Worm (Caenorhabditis elegans) whole organism, L4 larva: Measurements from ENCODE around the gene F23F12.13.

ENCODE experiments used
- F26F4.8 ChIP-seq: fragments of 200-800 bp; sonication (Bioruptor generic); conservative IDR thresholded peaks from 2 replicates; pipeline ENCODE4 v1.3.6; 2022; ENCODE audit warnings: missing genetic modification characterization, missing compliant biosample characterization
- F44E2.7 ChIP-seq: fragments of 200-800 bp; sonication (Bioruptor generic); IDR thresholded peaks from 2 replicates; pipeline ENCODE4 v2.1.2; 2022; ENCODE audit warnings: missing genetic modification characterization, missing compliant biosample characterization
- R02D3.7 ChIP-seq: fragments of 150-350 bp; sonication (generic microtip); optimal IDR thresholded peaks from 3 replicates; lab custom pipeline; 2014; ENCODE audit warnings: missing biosample characterization, missing genetic modification characterization
- ama-1 ChIP-seq: fragments of 150-350 bp; optimal IDR thresholded peaks from 2 replicates; lab custom pipeline; 2014; ENCODE audit warnings: inconsistent platforms, mixed read lengths
- arid-1 ChIP-seq: fragments of 200-800 bp; sonication (Bioruptor generic); conservative IDR thresholded peaks from 2 replicates; pipeline ENCODE4 v1.3.6; 2022; ENCODE audit warnings: missing genetic modification reagents, missing genetic modification characterization, missing compliant biosample characterization
- attf-4 ChIP-seq: sonication (generic microtip); optimal IDR thresholded peaks from 3 replicates; lab custom pipeline; 2017; ENCODE audit warnings: missing biosample characterization, missing genetic modification characterization
- ceh-20 ChIP-seq: fragments of 200-800 bp; sonication (Bioruptor generic); IDR thresholded peaks from 2 replicates; pipeline ENCODE4 v1.3.6; 2022; ENCODE audit warnings: missing genetic modification reagents, missing genetic modification characterization, missing compliant biosample characterization
- ceh-28 ChIP-seq: fragments of 150-350 bp; optimal IDR thresholded peaks from 2 replicates; lab custom pipeline; 2014; ENCODE audit warnings: missing biosample characterization, missing genetic modification reagents, missing genetic modification characterization
- ctbp-1 ChIP-seq: fragments of 200-800 bp; sonication (Bioruptor generic); IDR thresholded peaks from 2 replicates; pipeline ENCODE4 v1.3.6; 2022; ENCODE audit warnings: missing genetic modification reagents, missing genetic modification characterization, missing compliant biosample characterization
- daf-12 ChIP-seq: fragments of 150-350 bp; optimal IDR thresholded peaks from 2 replicates; lab custom pipeline; 2014; ENCODE audit warnings: missing biosample characterization, missing genetic modification reagents, missing genetic modification characterization
- daf-8 ChIP-seq: fragments of 200-800 bp; sonication (Bioruptor generic); IDR thresholded peaks from 2 replicates; pipeline ENCODE4 v1.3.6; 2022; ENCODE audit warnings: missing genetic modification characterization, missing compliant biosample characterization
- dmd-6 ChIP-seq: fragments of 200-800 bp; sonication (Bioruptor generic); IDR thresholded peaks from 2 replicates; pipeline ENCODE4 v1.3.6; 2022; ENCODE audit warnings: missing genetic modification reagents, missing genetic modification characterization, missing compliant biosample characterization
- dmd-9 ChIP-seq: fragments of 200-800 bp; sonication (Bioruptor generic); IDR thresholded peaks from 2 replicates; pipeline ENCODE4 v1.3.6; 2022; ENCODE audit warnings: missing genetic modification reagents, missing genetic modification characterization, missing compliant biosample characterization
- dve-1 ChIP-seq: sonication (generic microtip); optimal IDR thresholded peaks from 2 replicates; lab custom pipeline; 2017; ENCODE audit warnings: antibody characterized with exemption, mild to moderate bottlenecking, missing genetic modification characterization, missing compliant biosample characterization; ENCODE audit not compliant: insufficient read depth
- egl-27 ChIP-seq: sonication (generic microtip); optimal IDR thresholded peaks from 3 replicates; lab custom pipeline; 2017; ENCODE audit warnings: missing biosample characterization, missing genetic modification reagents, missing genetic modification characterization
- fkh-10 ChIP-seq: fragments of 150-350 bp; optimal IDR thresholded peaks from 2 replicates; lab custom pipeline; 2014; ENCODE audit warnings: missing biosample characterization, missing genetic modification reagents, missing genetic modification characterization
- fos-1 ChIP-seq: fragments of 150-350 bp; optimal IDR thresholded peaks from 2 replicates; lab custom pipeline; 2014; ENCODE audit warnings: missing biosample characterization, missing genetic modification characterization
- hlh-11 ChIP-seq: fragments of 200-800 bp; sonication (Bioruptor generic); optimal IDR thresholded peaks from 2 replicates; lab custom pipeline; 2018; ENCODE audit warnings: mild to moderate bottlenecking, missing genetic modification characterization, missing compliant biosample characterization
- hlh-30 ChIP-seq: sonication (generic microtip); optimal IDR thresholded peaks from 2 replicates; lab custom pipeline; 2017; ENCODE audit warnings: antibody characterized with exemption, mild to moderate bottlenecking, missing genetic modification characterization, missing compliant biosample characterization; ENCODE audit not compliant: insufficient read depth
- jun-1 ChIP-seq: fragments of 150-350 bp; optimal IDR thresholded peaks from 2 replicates; lab custom pipeline; 2014; ENCODE audit warnings: missing biosample characterization, missing genetic modification reagents, missing genetic modification characterization
- lim-7 ChIP-seq: fragments of 200-800 bp; sonication (Bioruptor generic); IDR thresholded peaks from 2 replicates; pipeline ENCODE4 v1.3.6; 2022; ENCODE audit warnings: missing genetic modification characterization, missing compliant biosample characterization
- lin-29 ChIP-seq: fragments of 200-800 bp; sonication (Bioruptor generic); IDR thresholded peaks from 2 replicates; pipeline ENCODE4 v1.3.6; 2022; ENCODE audit warnings: missing genetic modification reagents, missing genetic modification characterization, missing compliant biosample characterization
- lin-39 ChIP-seq: fragments of 150-350 bp; optimal IDR thresholded peaks from 2 replicates; lab custom pipeline; 2014; ENCODE audit warnings: missing biosample characterization, missing genetic modification reagents, missing genetic modification characterization
- mdl-1 ChIP-seq, 2 experiments: fragments of 150-350 bp in 1 of 2; sonication (generic microtip) in 1 of 2; optimal IDR thresholded peaks; 2 replicates each; lab custom pipeline; 2014 to 2017; ENCODE audit warnings: missing biosample characterization in 2 of 2, missing genetic modification characterization in 2 of 2
- mdt-29 ChIP-seq: fragments of 200-800 bp; sonication (Bioruptor generic); IDR thresholded peaks from 2 replicates; pipeline ENCODE4 v1.3.6; 2022; ENCODE audit warnings: missing genetic modification reagents, missing genetic modification characterization, missing compliant biosample characterization
- mep-1 ChIP-seq: fragments of 150-350 bp; sonication (generic microtip); optimal IDR thresholded peaks from 3 replicates; lab custom pipeline; 2014; ENCODE audit warnings: missing biosample characterization, missing genetic modification characterization
- nhr-10 ChIP-seq: fragments of 150-350 bp; optimal IDR thresholded peaks from 2 replicates; lab custom pipeline; 2014; ENCODE audit warnings: missing biosample characterization, missing genetic modification characterization
- nhr-102 ChIP-seq: sonication (generic microtip); optimal IDR thresholded peaks from 2 replicates; lab custom pipeline; 2016; ENCODE audit warnings: mild to moderate bottlenecking, missing genetic modification characterization, moderate library complexity, missing compliant biosample characterization
- nhr-28 ChIP-seq: fragments of 150-350 bp; optimal IDR thresholded peaks from 2 replicates; lab custom pipeline; 2014; ENCODE audit warnings: missing biosample characterization, missing genetic modification characterization
- nhr-42 ChIP-seq: fragments of 200-800 bp; sonication (Bioruptor generic); IDR thresholded peaks from 2 replicates; pipeline ENCODE4 v1.3.6; 2022; ENCODE audit warnings: missing genetic modification characterization, missing compliant biosample characterization
- nhr-48 ChIP-seq: sonication (generic microtip); optimal IDR thresholded peaks from 2 replicates; lab custom pipeline; 2016; ENCODE audit warnings: mild to moderate bottlenecking, missing genetic modification characterization, missing compliant biosample characterization
- pha-4 ChIP-seq, 2 experiments: fragments of 150-350 bp in 1 of 2; fragments of 200-800 bp in 1 of 2; sonication (Bioruptor generic) in 1 of 2; IDR thresholded peaks in 1 of 2; optimal IDR thresholded peaks in 1 of 2; 2 replicates each; pipeline versions ENCODE4 v1.3.6 to Lab custom; 2014 to 2022; ENCODE audit warnings: missing genetic modification characterization in 2 of 2, missing genetic modification reagents in 2 of 2, missing biosample characterization in 1 of 2, missing compliant biosample characterization in 1 of 2
- pqm-1 ChIP-seq: sonication (generic microtip); optimal IDR thresholded peaks from 2 replicates; lab custom pipeline; 2017; ENCODE audit warnings: missing biosample characterization, missing genetic modification characterization
- rbr-2 ChIP-seq: sonication (generic microtip); optimal IDR thresholded peaks from 2 replicates; lab custom pipeline; 2016; ENCODE audit warnings: missing genotype, missing genetic modification characterization, missing compliant biosample characterization
- set-16 ChIP-seq: fragments of 200-800 bp; sonication (Bioruptor generic); IDR thresholded peaks from 2 replicates; pipeline ENCODE4 v1.3.6; 2022; ENCODE audit warnings: missing genetic modification reagents, missing genetic modification characterization, missing compliant biosample characterization
- skn-1 ChIP-seq: fragments of 150-350 bp; optimal IDR thresholded peaks from 2 replicates; lab custom pipeline; 2014; ENCODE audit warnings: missing biosample characterization, missing genetic modification characterization
- spr-1 ChIP-seq: sonication (generic microtip); optimal IDR thresholded peaks from 2 replicates; lab custom pipeline; 2016; ENCODE audit warnings: mild to moderate bottlenecking, missing genetic modification characterization, missing compliant biosample characterization
- tra-1 ChIP-seq: fragments of 200-800 bp; sonication (Bioruptor generic); IDR thresholded peaks from 2 replicates; pipeline ENCODE4 v1.3.6; 2022; ENCODE audit warnings: missing genetic modification reagents, missing genetic modification characterization, missing compliant biosample characterization
- unc-130 ChIP-seq: sonication (generic microtip); optimal IDR thresholded peaks from 2 replicates; lab custom pipeline; 2016; ENCODE audit warnings: missing genetic modification reagents, missing genetic modification characterization, missing compliant biosample characterization
- unc-62 ChIP-seq, 3 experiments: fragments of 150-350 bp in 1 of 3; sonication (generic microtip); optimal IDR thresholded peaks in 2 of 3; peaks in 1 of 3; 1 replicate in 1 of 3; 2 replicates in 2 of 3; lab custom pipeline; 2014 to 2017; ENCODE audit warnings: missing biosample characterization in 3 of 3, missing genetic modification characterization in 3 of 3, missing genetic modification reagents in 3 of 3, missing genotype in 1 of 3
- zag-1 ChIP-seq: fragments of 150-350 bp; optimal IDR thresholded peaks from 2 replicates; lab custom pipeline; 2014; ENCODE audit warnings: missing biosample characterization, missing genetic modification characterization
- ztf-11 ChIP-seq: fragments of 150-350 bp; optimal IDR thresholded peaks from 2 replicates; lab custom pipeline; 2014; ENCODE audit warnings: missing biosample characterization, missing genetic modification characterization

Gene F23F12.13

DNA sequence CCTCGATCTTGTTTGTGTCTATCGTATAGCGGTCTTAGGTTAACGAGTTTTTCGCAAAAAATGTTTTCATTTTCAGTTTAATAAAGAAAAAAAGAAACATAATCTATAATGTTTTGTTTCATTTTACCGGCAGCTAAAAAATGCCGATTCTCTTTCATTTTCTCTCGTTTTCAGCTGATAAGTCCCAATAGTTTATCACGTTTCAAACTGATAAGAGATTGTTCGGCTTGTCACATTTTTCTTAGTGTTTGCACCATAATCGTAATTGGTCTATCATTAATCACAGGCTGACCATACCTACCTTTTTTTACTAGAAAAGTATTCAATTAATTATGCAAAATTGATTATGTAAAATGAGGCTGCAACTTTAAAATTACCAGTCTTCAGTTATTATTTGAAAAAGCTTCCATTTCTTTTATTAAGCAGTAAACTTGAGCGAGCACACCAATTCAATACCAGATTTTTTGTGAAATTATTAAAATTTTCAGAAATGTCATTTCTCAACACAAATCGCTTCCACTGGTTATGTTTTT, at the start of gene F23F12.13:
F23F12.13 (plus strand) TSS at position 483 of the 533 bp plus-strand sequence.
- TF ChIP-seq daf-8 (GFP tag; lab: Robert Waterston, UW) (no peak), attf-4 (tag; lab: Kevin White, UChicago) (no peak), hlh-11 (tag; lab: Kevin White, UChicago) (peak; percentile 41), F26F4.8 (GFP tag; lab: Robert Waterston, UW) (no peak), dmd-9 (GFP tag; lab: Robert Waterston, UW) (no peak), pha-4 (GFP tag; IDR thresholded peaks at IDR 0.05; lab: Robert Waterston, UW) (no peak), pha-4 (tag; optimal IDR thresholded peaks at IDR 0.05; lab: Kevin White, UChicago) (no peak), nhr-28 (tag; lab: Kevin White, UChicago) (peak; percentile 37), nhr-10 (tag; lab: Kevin White, UChicago) (no peak), pqm-1 (tag; lab: Kevin White, UChicago) (peak; percentile 73), zag-1 (no peak), jun-1 (tag; lab: Kevin White, UChicago) (no peak), mdl-1 (tag; optimal IDR thresholded peaks at IDR 0.05; lab: Kevin White, UChicago) (no peak), F44E2.7 (GFP tag; lab: Robert Waterston, UW) (no peak), rbr-2 (tag; lab: Kevin White, UChicago) (no peak), arid-1 (GFP tag; lab: Robert Waterston, UW) (no peak), hlh-30 (tag; lab: Kevin White, UChicago) (peak; percentile 52), dmd-6 (peak; percentile 53; the same call in 1 of the 2 replicates), unc-130 (GFP tag; lab: Kevin White, UChicago) (no peak), egl-27 (tag; lab: Kevin White, UChicago) (no peak), daf-12 (tag; lab: Kevin White, UChicago) (no peak), ceh-28 (no peak), nhr-102 (tag; lab: Kevin White, UChicago) (no peak), mdt-29 (GFP tag; lab: Robert Waterston, UW) (no peak), nhr-42 (GFP tag; lab: Robert Waterston, UW) (no peak), nhr-48 (tag; lab: Kevin White, UChicago) (no peak), lim-7 (no peak), dve-1 (tag; lab: Kevin White, UChicago) (peak; percentile 58), fos-1 (no peak), ama-1 (no peak), lin-29 (no peak), mep-1 (tag; lab: Kevin White, UChicago) (no peak), unc-62 (GFP tag; optimal IDR thresholded peaks at IDR 0.05 in 1 of 2; lab: Kevin White, UChicago) (no peak), unc-62 (tag; optimal IDR thresholded peaks at IDR 0.05; lab: Kevin White, UChicago) (no peak), fkh-10 (GFP tag; lab: Kevin White, UChicago) (no peak), ceh-20 (GFP tag; lab: Robert Waterston, UW) (no peak), spr-1 (no peak), ctbp-1 (no peak), R02D3.7 (tag; lab: Kevin White, UChicago) (no peak), tra-1 (GFP tag; lab: Robert Waterston, UW) (no peak), set-16 (GFP tag; lab: Robert Waterston, UW) (no peak), ztf-11 (tag; lab: Kevin White, UChicago) (no peak), lin-39 (tag; lab: Kevin White, UChicago) (no peak), skn-1 (no peak)
